Worm (Caenorhabditis elegans) whole organism, midembryonic: ENCODE measurements around the gene R07G3.7.

Experiments used
- T22C8.4 ChIP-seq: fragments of 200-800 bp; sonication (Bioruptor generic); IDR thresholded peaks from 2 replicates; pipeline ENCODE4 v1.3.6; 2022; ENCODE audit warnings: missing genetic modification characterization, missing compliant biosample characterization
- cog-1 ChIP-seq: sonication (generic microtip); optimal IDR thresholded peaks from 2 replicates; lab custom pipeline; 2016; ENCODE audit warnings: missing genetic modification characterization, missing compliant biosample characterization
- flt-1 ChIP-seq: fragments of 200-800 bp; sonication (Bioruptor generic); IDR thresholded peaks from 2 replicates; pipeline ENCODE4 v1.3.6; 2022; ENCODE audit warnings: missing genetic modification characterization, missing compliant biosample characterization
- klf-2 ChIP-seq: fragments of 200-800 bp; sonication (Bioruptor generic); conservative IDR thresholded peaks from 2 replicates; pipeline ENCODE4 v1.3.6; 2022; ENCODE audit warnings: missing genetic modification reagents, missing genetic modification characterization, missing compliant biosample characterization
- med-1 ChIP-seq: sonication (generic microtip); optimal IDR thresholded peaks from 2 replicates; lab custom pipeline; 2017; ENCODE audit warnings: missing genetic modification characterization, mild to moderate bottlenecking, missing compliant biosample characterization, antibody characterized with exemption, missing genetic modification reagents; ENCODE audit not compliant: insufficient read depth
- ref-1 ChIP-seq: fragments of 200-800 bp; sonication (Bioruptor generic); conservative IDR thresholded peaks from 2 replicates; pipeline ENCODE4 v1.3.6; 2022; ENCODE audit warnings: missing genetic modification reagents, missing genetic modification characterization, missing compliant biosample characterization
- tab-1 ChIP-seq: fragments of 200-800 bp; sonication (Bioruptor generic); IDR thresholded peaks from 2 replicates; pipeline ENCODE4 v1.3.6; 2022; ENCODE audit warnings: missing genetic modification characterization, missing compliant biosample characterization
- ztf-23 ChIP-seq: fragments of 200-800 bp; sonication (Bioruptor generic); IDR thresholded peaks from 2 replicates; pipeline ENCODE4 v1.3.6; 2022; ENCODE audit warnings: missing genetic modification reagents, missing genetic modification characterization, missing compliant biosample characterization
- ztf-29 ChIP-seq: fragments of 200-800 bp; sonication (Bioruptor generic); IDR thresholded peaks from 2 replicates; pipeline ENCODE4 v1.3.6; 2022; ENCODE audit warnings: missing genetic modification reagents, missing genetic modification characterization, missing compliant biosample characterization

The R07G3.7 gene

ce11 chrII:7616141-7616540 is 2.6 kb upstream of the R07G3.7 start, which contains the start of gene cdc-42:
Gene cdc-42 (plus strand): TSS chrII:7616452.
- TF ChIP-seq T22C8.4 (GFP tag; lab: Robert Waterston, UW) = no peak
- no peak for TF ChIP-seq klf-2
- TF ChIP-seq tab-1 (GFP tag; lab: Robert Waterston, UW) = no peak
- no peak for TF ChIP-seq ztf-23 (GFP tag; lab: Robert Waterston, UW)
- no peak for TF ChIP-seq cog-1 (tag; lab: Kevin White, UChicago)

DNA sequence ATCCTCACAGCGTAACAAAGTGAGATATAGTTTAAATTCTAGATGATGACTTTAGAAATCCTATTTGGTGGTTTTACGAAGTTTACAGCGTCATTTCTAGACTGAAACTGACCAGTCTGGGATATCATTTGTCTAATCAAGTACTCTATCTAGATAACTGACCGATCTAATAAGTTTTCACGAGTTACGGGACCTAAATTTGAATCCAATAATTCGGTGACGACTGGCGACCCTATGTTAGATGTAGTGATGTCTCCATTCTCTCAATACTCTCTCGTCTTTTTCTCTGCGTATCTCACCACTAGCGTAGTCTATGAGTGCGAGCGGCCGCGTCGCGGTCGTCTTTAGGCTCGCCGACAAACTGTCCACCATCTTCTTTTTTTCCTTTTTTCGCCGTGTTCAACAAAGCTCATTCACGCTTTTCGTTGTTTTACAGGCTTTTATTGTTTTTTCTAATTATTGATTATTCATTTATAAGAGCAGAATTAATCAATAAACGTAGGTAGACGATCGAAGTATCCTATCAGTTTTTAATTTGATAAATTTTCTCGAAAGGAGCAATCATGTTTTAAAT is 1.9 kb upstream of the R07G3.7 start:
- TF ChIP-seq med-1 (no peak), T22C8.4 (GFP tag; lab: Robert Waterston, UW) (peak; percentile 43; the same call in 1 of the 2 replicates)

DNA sequence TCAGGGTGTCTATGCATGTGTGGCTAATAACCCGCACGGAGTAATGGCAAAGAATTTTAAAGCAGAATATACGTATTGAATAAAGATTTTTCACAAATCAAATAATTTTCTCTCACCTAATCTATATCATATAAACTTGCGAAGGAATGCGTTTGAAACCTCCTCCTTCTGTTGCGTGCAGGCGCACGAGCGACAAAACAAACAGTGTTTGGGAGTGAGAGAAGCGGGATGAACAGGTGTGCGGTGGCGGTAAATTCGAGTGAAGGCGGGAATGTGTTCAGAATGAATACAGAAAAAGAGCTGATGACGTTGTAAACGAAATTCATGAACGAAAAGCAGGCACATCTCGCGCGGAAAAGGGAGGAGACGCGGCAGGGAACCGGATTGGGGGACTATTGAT is 802 bp upstream of the R07G3.7 start:
- TF ChIP-seq ztf-23 (GFP tag; lab: Robert Waterston, UW) = 0 out of 2 replicates have a peak, but pooled peaks have one; percentile 58
- no peak for TF ChIP-seq tab-1 (GFP tag; lab: Robert Waterston, UW)
- TF ChIP-seq ref-1 (GFP tag; lab: Robert Waterston, UW) = no peak
- 0 out of 2 replicates have a peak, but pooled peaks have one; percentile 47 for TF ChIP-seq flt-1 (GFP tag; lab: Robert Waterston, UW)
- no peak for TF ChIP-seq med-1

ce11 chrII:7607953-7608352 is 5.6 kb downstream of the R07G3.7 start, which contains the start of gene lips-17:
Gene lips-17 (plus strand): TSS chrII:7608253.
- TF ChIP-seq cog-1 (tag; lab: Kevin White, UChicago) = no peak
- no peak for TF ChIP-seq T22C8.4 (GFP tag; lab: Robert Waterston, UW)
- no peak for TF ChIP-seq klf-2
- no peak for TF ChIP-seq med-1
- no peak for TF ChIP-seq flt-1 (GFP tag; lab: Robert Waterston, UW)

DNA sequence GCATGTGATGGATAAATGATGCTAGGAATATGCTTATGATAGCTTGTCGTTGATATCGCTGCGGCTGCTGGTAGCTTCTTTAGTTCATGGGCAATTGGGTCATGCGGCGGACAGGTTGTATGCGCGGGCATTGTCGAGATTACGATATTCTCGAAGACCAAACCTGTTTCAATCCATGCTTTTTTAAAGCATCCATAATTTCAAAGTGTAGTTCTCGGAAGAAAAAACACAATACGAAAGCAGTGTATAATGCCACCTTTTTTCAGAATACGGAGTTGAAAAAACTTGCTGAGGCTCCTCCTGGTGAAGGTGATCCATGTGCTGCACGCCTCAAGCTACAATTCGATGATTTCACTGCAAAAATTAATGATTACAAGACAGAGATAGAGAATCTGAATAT is 8.2 kb downstream of the R07G3.7 start, which contains the start of gene osm-8:
Gene osm-8, minus strand, starts transcription at position 101 of the 400 bp plus-strand sequence.
- TF ChIP-seq tab-1 (GFP tag; lab: Robert Waterston, UW) = no peak

DNA sequence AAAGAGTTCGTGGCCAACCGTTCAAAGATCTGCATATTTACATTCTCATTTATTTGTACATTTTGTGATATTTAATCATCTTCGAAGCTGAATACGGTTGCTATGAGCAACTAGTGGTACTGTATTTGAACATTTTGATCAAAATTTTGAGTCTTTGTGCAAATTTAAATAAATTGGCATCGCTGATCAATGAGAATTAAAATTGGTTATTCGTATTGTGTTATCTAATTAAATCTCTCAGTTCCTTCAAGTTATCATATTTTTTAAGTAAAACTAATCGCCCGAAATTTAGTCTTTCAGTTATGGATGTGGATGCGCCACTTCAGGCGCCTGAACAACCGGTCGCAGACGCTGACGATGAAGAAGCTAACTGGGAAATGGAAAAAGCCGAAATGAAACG is 14.2 kb downstream of the R07G3.7 start, which contains the start of gene npp-21:
Gene npp-21, plus strand, starts transcription at position 301 of the 400 bp plus-strand sequence.
- no peak for TF ChIP-seq ref-1 (GFP tag; lab: Robert Waterston, UW)
- TF ChIP-seq med-1 = no peak
- TF ChIP-seq tab-1 (GFP tag; lab: Robert Waterston, UW) = no peak
- no peak for TF ChIP-seq ztf-29 (GFP tag; lab: Robert Waterston, UW)
- TF ChIP-seq ztf-23 (GFP tag; lab: Robert Waterston, UW) = no peak
- no peak for TF ChIP-seq cog-1 (tag; lab: Kevin White, UChicago)
- TF ChIP-seq klf-2 = no peak
- TF ChIP-seq T22C8.4 (GFP tag; lab: Robert Waterston, UW) = no peak
- no peak for TF ChIP-seq flt-1 (GFP tag; lab: Robert Waterston, UW)

DNA sequence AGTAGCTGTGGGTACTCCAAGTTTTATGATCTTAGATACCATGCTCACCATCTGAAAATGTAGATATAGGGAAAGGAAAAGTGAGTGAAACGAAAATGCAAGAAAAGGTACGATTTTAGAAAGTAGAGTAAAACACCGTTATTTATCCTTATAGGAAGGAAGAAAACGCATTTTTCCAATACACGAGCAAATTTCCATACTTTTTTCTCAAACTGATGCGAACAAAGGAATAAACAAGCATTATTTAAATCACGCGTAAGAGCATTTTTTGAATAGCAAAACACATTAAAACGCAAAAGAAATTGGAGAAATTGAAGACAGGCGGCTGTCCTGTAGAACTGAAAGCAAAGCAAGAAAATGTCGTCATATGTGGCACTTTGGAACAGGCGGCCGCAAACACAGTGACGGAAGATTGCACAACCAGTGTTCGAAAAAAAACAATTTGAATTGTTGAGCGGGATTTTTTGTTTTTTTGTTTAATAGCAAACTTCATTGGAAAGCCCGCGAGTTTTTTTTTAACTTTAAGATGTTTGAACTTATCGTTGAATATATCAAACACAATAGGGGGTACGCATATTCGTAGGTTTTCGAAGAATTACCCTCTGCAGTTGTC is 14.7 kb downstream of the R07G3.7 start, which contains the start of gene pgam-5:
Gene pgam-5, minus strand, starts transcription at position 51 of the 613 bp plus-strand sequence.
- TF ChIP-seq klf-2 (no peak), T22C8.4 (GFP tag; lab: Robert Waterston, UW) (no peak), ztf-23 (GFP tag; lab: Robert Waterston, UW) (no peak), ztf-29 (GFP tag; lab: Robert Waterston, UW) (no peak), cog-1 (tag; lab: Kevin White, UChicago) (no peak), tab-1 (GFP tag; lab: Robert Waterston, UW) (no peak)

ce11 chrII:7594812-7595211 is 18.7 kb downstream of the R07G3.7 start, which contains the start of gene syd-1:
Gene syd-1 (minus strand): TSS chrII:7594912.
- TF ChIP-seq ref-1 (GFP tag; lab: Robert Waterston, UW) (no peak), ztf-23 (GFP tag; lab: Robert Waterston, UW) (no peak), klf-2 (no peak), tab-1 (GFP tag; lab: Robert Waterston, UW) (no peak), flt-1 (GFP tag; lab: Robert Waterston, UW) (no peak), T22C8.4 (GFP tag; lab: Robert Waterston, UW) (no peak), ztf-29 (GFP tag; lab: Robert Waterston, UW) (no peak), med-1 (no peak), cog-1 (tag; lab: Kevin White, UChicago) (no peak)

DNA sequence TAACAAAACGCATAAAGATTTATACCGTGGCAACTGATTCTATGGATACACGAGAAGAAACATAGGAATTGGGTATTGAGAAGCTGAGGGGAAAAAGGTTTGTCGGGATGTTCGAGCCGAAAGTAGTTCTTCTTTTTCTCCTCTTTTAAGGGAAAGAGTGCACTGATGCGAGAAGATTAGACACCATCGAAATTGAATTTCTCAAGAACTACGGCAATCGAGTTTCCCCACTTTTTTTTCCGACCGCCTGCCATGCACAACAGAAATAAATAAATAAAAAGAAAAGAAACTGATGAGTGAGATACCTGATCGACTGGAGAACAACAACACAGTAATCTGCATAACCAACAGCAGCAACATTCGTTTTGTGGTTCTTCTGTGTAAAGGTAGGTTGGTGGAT is 19.3 kb downstream of the R07G3.7 start:
- TF ChIP-seq flt-1 (GFP tag; lab: Robert Waterston, UW) (no peak), klf-2 (no peak), ztf-23 (GFP tag; lab: Robert Waterston, UW) (no peak), tab-1 (GFP tag; lab: Robert Waterston, UW) (no peak), T22C8.4 (GFP tag; lab: Robert Waterston, UW) (no peak), ztf-29 (GFP tag; lab: Robert Waterston, UW) (no peak), ref-1 (GFP tag; lab: Robert Waterston, UW) (no peak), med-1 (no peak), cog-1 (tag; lab: Kevin White, UChicago) (no peak)

ce11 chrII:7593227-7593626 is 20.3 kb downstream of the R07G3.7 start:
- TF ChIP-seq klf-2 (no peak), tab-1 (GFP tag; lab: Robert Waterston, UW) (no peak), med-1 (no peak), flt-1 (GFP tag; lab: Robert Waterston, UW) (no peak), T22C8.4 (GFP tag; lab: Robert Waterston, UW) (no peak), ref-1 (GFP tag; lab: Robert Waterston, UW) (no peak), ztf-29 (GFP tag; lab: Robert Waterston, UW) (no peak), cog-1 (tag; lab: Kevin White, UChicago) (no peak)
